Fruit fly (Drosophila melanogaster): ENCODE data around the gene Chc.

The Chc gene

DNA sequence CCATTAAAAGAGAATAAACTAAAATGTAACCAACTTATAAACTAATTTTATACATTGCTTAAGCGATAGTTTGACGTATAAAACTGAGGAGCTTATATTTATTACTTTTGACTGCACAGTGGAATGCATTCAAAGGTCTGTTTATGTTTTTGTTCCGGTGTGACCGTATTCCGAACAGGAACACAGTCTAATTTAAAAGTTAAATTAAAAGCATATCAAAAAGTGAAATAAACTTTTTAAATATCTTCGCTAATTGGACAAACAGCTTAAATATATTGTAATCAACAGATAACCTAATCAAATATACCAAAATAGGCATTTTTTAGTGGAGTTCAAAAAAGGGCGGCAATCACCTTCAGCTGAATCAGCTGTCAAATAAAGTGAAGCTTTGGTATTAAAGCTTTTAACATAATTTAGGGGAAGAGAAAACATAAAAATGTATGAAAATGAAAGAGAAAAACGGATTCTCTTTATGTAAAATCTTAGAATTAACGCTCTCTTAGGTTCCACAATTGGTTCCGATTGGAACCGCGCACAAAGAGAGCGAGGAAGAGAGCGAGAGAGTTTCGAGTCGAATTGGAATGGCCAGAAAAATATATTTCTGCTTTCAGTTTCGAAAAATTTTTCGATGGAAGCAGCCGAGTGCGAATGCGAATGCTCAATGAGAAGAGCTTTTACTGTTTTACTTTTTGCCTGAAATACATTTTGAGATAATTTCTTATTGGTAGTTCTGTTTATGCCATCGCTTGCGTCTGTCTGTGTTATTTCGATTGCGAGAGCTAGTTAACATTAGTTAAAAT lies 31.3 kb downstream of the Chc start, which contains the start of the genes PGRP-LE and sd (continued):
- TF ChIP-seq crp (GFP tag; optimal IDR thresholded peaks at IDR 0.05) (peak in 1 of 2 experiments; percentile 82), BtbVII (GFP tag; optimal IDR thresholded peaks at IDR 0.05) (peak; percentile 2), twi (tag; optimal IDR thresholded peaks at IDR 0.05) (no peak), z (GFP tag; IDR thresholded peaks at IDR 0.05) (peak; percentile 77), HLH54F (GFP tag; optimal IDR thresholded peaks at IDR 0.05) (no peak), CG30403 (GFP tag; optimal IDR thresholded peaks at IDR 0.05) (no peak), CG14710 (tag; optimal IDR thresholded peaks at IDR 0.05) (no peak), CG3838 (GFP tag; optimal IDR thresholded peaks at IDR 0.05) (no peak), CG7745 (tag; optimal IDR thresholded peaks at IDR 0.05) (no peak), CG10431 (GFP tag; optimal IDR thresholded peaks at IDR 0.05) (no peak), Ssrp (tag; optimal IDR thresholded peaks at IDR 0.05) (no peak), onecut (GFP tag; IDR thresholded peaks at IDR 0.05) (no peak), CG7357 (GFP tag; IDR thresholded peaks at IDR 0.05) (no peak), pzg (GFP tag; optimal IDR thresholded peaks at IDR 0.05) (peak; percentile 16), CG9932 (GFP tag; IDR thresholded peaks at IDR 0.05) (no peak), CG3281 (GFP tag; optimal IDR thresholded peaks at IDR 0.05) (no peak), mam (GFP tag; optimal IDR thresholded peaks at IDR 0.05) (peak; percentile 8), her (GFP tag; optimal IDR thresholded peaks at IDR 0.05) (no peak), CG3163 (GFP tag; optimal IDR thresholded peaks at IDR 0.05) (peak; percentile 98), vfl (GFP tag; optimal IDR thresholded peaks at IDR 0.05) (no peak), scrt (GFP tag; optimal IDR thresholded peaks at IDR 0.05) (no peak), Dll (GFP tag; IDR thresholded peaks at IDR 0.05; ENCODE audit: partially characterized antibody) (no peak; the same call in 3 of the 4 replicates), lbe (GFP tag; optimal IDR thresholded peaks at IDR 0.05) (peak; percentile 79), Hr78 (GFP tag; optimal IDR thresholded peaks at IDR 0.05) (no peak), ham (GFP tag; IDR thresholded peaks at IDR 0.05) (no peak), wek (GFP tag; optimal IDR thresholded peaks at IDR 0.05) (no peak), cg (GFP tag; optimal IDR thresholded peaks at IDR 0.05) (peak; percentile 54), sens (GFP tag) (peak; percentile 78), CHES-1-like (GFP tag; optimal IDR thresholded peaks at IDR 0.05) (no peak), CG9215 (GFP tag; IDR thresholded peaks at IDR 0.05) (no peak), abd-A (tag; optimal IDR thresholded peaks at IDR 0.05) (peak; percentile 66), cas (GFP tag; IDR thresholded peaks at IDR 0.05) (no peak), CG12071 (GFP tag; optimal IDR thresholded peaks at IDR 0.05) (peak; percentile 18), CG11398 (GFP tag; optimal IDR thresholded peaks at IDR 0.05) (no peak), Poxn (GFP tag; IDR thresholded peaks at IDR 0.05) (no peak), gem (tag; optimal IDR thresholded peaks at IDR 0.05) (peak; percentile 17), Dref (GFP tag; IDR thresholded peaks at IDR 0.05) (no peak), CG11456 (GFP tag; IDR thresholded peaks at IDR 0.05) (no peak), da (GFP tag; optimal IDR thresholded peaks at IDR 0.05) (no peak), CG9817 (tag; optimal IDR thresholded peaks at IDR 0.05) (no peak), br (optimal IDR thresholded peaks at IDR 0.05) (no peak), NfI (GFP tag; optimal IDR thresholded peaks at IDR 0.05) (no peak), Sry-β (GFP tag; optimal IDR thresholded peaks at IDR 0.05) (no peak), sd (tag; optimal IDR thresholded peaks at IDR 0.05) (peak; percentile 48), HLH3B (GFP tag; IDR thresholded peaks at IDR 0.05) (no peak), CG7928 (GFP tag; optimal IDR thresholded peaks at IDR 0.05) (no peak), ci (GFP tag; IDR thresholded peaks at IDR 0.05) (peak; percentile 23; the same call in 1 of the 3 replicates), CG10147 (GFP tag; optimal IDR thresholded peaks at IDR 0.05) (peak; percentile 8), gfzf (GFP tag; optimal IDR thresholded peaks at IDR 0.05) (peak; percentile 43), CG10321 (GFP tag; IDR thresholded peaks at IDR 0.05) (no peak)

All from whole organism, embryonic.